Worm (Caenorhabditis elegans): ENCODE data around the gene pals-40.

DNA sequence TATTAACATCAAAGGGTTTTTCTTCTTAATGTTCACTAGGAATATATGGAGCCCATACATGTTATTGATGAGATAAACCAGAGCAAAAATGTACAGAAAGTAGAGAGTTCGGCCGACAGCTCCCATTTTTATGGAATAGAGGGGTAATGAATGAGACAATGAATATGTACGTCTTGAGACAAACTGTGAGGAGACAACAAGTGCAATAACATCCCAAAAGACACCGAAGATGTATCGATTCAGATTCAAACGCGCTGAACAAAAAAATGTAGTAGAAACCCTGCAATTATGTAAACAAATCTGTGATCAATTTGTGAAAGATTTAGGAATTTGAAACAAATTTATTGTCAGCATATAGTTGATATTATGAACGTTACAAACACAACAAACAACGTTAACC is 30.8 kb downstream of the pals-40 start:
- TF ChIP-seq unc-62 (GFP tag; optimal IDR thresholded peaks at IDR 0.05) (no peak), blmp-1 (tag; optimal IDR thresholded peaks at IDR 0.05) (no peak), bed-3 (GFP tag; optimal IDR thresholded peaks at IDR 0.05) (no peak), nhr-76 (tag; optimal IDR thresholded peaks at IDR 0.05) (no peak), pha-4 (tag; optimal IDR thresholded peaks at IDR 0.05) (no peak), ztf-11 (tag; optimal IDR thresholded peaks at IDR 0.05) (no peak), snpc-4 (tag; optimal IDR thresholded peaks at IDR 0.05) (no peak), sem-2 (GFP tag; optimal IDR thresholded peaks at IDR 0.05) (no peak), mab-5 (tag; optimal IDR thresholded peaks at IDR 0.05) (no peak), drap-1 (GFP tag; optimal IDR thresholded peaks at IDR 0.05) (no peak), ces-1 (GFP tag; optimal IDR thresholded peaks at IDR 0.05) (no peak), unc-39 (tag; optimal IDR thresholded peaks at IDR 0.05) (no peak), sptf-1 (tag; optimal IDR thresholded peaks at IDR 0.05) (no peak)
